Comparison of ENCODE assay signal across 1 worm cellular context in genomic region chrIII:1950236-1950635, ce11.
TF ChIP-seq lines count a peak whose summit lies in the region.

Gene polh-1 (minus strand): TSS chrIII:1950269.
Gene rps-22 (plus strand): TSS chrIII:1950535.

TF ChIP-seq in whole organism, L1 larva, 84 proteins besides CTCF, POLR2A, EP300 and RAD21 (continued from another document):
- TF ChIP-seq tlp-1 (tag; optimal IDR thresholded peaks at IDR 0.05; lab: Kevin White, UChicago) (no peak), unc-98 (GFP tag; IDR thresholded peaks at IDR 0.05; lab: Robert Waterston, UW) (no peak), fos-1 (tag; optimal IDR thresholded peaks at IDR 0.05; lab: Kevin White, UChicago) (peak; percentile 90), nhr-47 (tag; optimal IDR thresholded peaks at IDR 0.05; lab: Kevin White, UChicago) (peak; percentile 93), lin-15B (tag; optimal IDR thresholded peaks at IDR 0.05; lab: Kevin White, UChicago) (peak; percentile 95), snu-23 (GFP tag; optimal IDR thresholded peaks at IDR 0.05; lab: Kevin White, UChicago) (peak; percentile 96), nhr-77 (tag; optimal IDR thresholded peaks at IDR 0.05; lab: Kevin White, UChicago) (peak; percentile 88), nhr-84 (tag; optimal IDR thresholded peaks at IDR 0.05; lab: Kevin White, UChicago) (no peak), nhr-12 (tag; optimal IDR thresholded peaks at IDR 0.05; lab: Kevin White, UChicago) (no peak), elt-2 (tag; optimal IDR thresholded peaks at IDR 0.05; lab: Kevin White, UChicago) (peak; percentile 43), fkh-4 (tag; optimal IDR thresholded peaks at IDR 0.05; lab: Kevin White, UChicago; ENCODE audit: borderline replicate concordance) (peak; percentile 16), unc-86 (tag; optimal IDR thresholded peaks at IDR 0.05; lab: Kevin White, UChicago) (peak; percentile 86), blmp-1 (tag; optimal IDR thresholded peaks at IDR 0.05; lab: Kevin White, UChicago) (peak; percentile 88), skn-1 (tag; optimal IDR thresholded peaks at IDR 0.05; lab: Kevin White, UChicago) (peak; percentile 96), aha-1 (tag; optimal IDR thresholded peaks at IDR 0.05; lab: Kevin White, UChicago) (peak; percentile 37), grh-1 (GFP tag; IDR thresholded peaks at IDR 0.05; lab: Robert Waterston, UW) (peak; percentile 77), xbp-1 (tag; optimal IDR thresholded peaks at IDR 0.05; lab: Kevin White, UChicago) (peak; percentile 86), unc-130 (tag; optimal IDR thresholded peaks at IDR 0.05; lab: Kevin White, UChicago) (peak; percentile 98), ets-5 (GFP tag; IDR thresholded peaks at IDR 0.05; lab: Robert Waterston, UW) (no peak), mef-2 (tag; optimal IDR thresholded peaks at IDR 0.05; lab: Kevin White, UChicago) (peak; percentile 42), lin-35 (GFP tag; optimal IDR thresholded peaks at IDR 0.05; lab: Kevin White, UChicago) (peak; percentile 97 to 100), lir-3 (tag; optimal IDR thresholded peaks at IDR 0.05; lab: Kevin White, UChicago; ENCODE audit: poor library complexity) (no peak), nhr-19 (GFP tag; conservative IDR thresholded peaks at IDR 0.05; lab: Robert Waterston, UW) (peak; percentile 89), hlh-17 (GFP tag; optimal IDR thresholded peaks at IDR 0.05; lab: Kevin White, UChicago; ENCODE audit: borderline replicate concordance) (no peak)
